Fruit fly (Drosophila melanogaster): ENCODE data around the gene LanA.

LanA gene

dm6 chr3L:6192822-6193555, 24.8 kb downstream of the LanA start, which contains the start of the genes Sf3b6 and Tnpo (continued):
- peak; percentile 59; the same call in 2 of the 3 replicates for TF ChIP-seq CG11093 (GFP tag; IDR thresholded peaks at IDR 0.05)
- peak; percentile 39 for TF ChIP-seq CG15073 (GFP tag; optimal IDR thresholded peaks at IDR 0.05)
- no peak for TF ChIP-seq CG16779 (GFP tag; IDR thresholded peaks at IDR 0.05)
- TF ChIP-seq Dip3 (GFP tag; optimal IDR thresholded peaks at IDR 0.05) = peak; percentile 77
- peak; percentile 36 for TF ChIP-seq CG34224 (GFP tag; IDR thresholded peaks at IDR 0.05; ENCODE audit: partially characterized antibody)
- no peak for TF ChIP-seq CG30020 (tag; optimal IDR thresholded peaks at IDR 0.05)
- TF ChIP-seq Spps (tag; optimal IDR thresholded peaks at IDR 0.05) = peak; percentile 48
- no peak for TF ChIP-seq cg (GFP tag; optimal IDR thresholded peaks at IDR 0.05)
- TF ChIP-seq nerfin-1 (tag; optimal IDR thresholded peaks at IDR 0.05) = peak; percentile 67
- peak; percentile 47 for TF ChIP-seq CG17802 (tag; optimal IDR thresholded peaks at IDR 0.05)
- TF ChIP-seq onecut (GFP tag; IDR thresholded peaks at IDR 0.05) = no peak
- no peak for TF ChIP-seq oc (tag; optimal IDR thresholded peaks at IDR 0.05)
- TF ChIP-seq CG31388 (GFP tag; optimal IDR thresholded peaks at IDR 0.05) = peak; percentile 49
- peak; percentile 31 for TF ChIP-seq slp2 (GFP tag; optimal IDR thresholded peaks at IDR 0.05)
- peak; percentile 47 for TF ChIP-seq CG7928 (GFP tag; optimal IDR thresholded peaks at IDR 0.05)
- peak; percentile 55 for TF ChIP-seq Atf-2 (GFP tag; optimal IDR thresholded peaks at IDR 0.05)
- TF ChIP-seq zfh1 (GFP tag; IDR thresholded peaks at IDR 0.05) = peak; percentile 77
- no peak for TF ChIP-seq aop (GFP tag; IDR thresholded peaks at IDR 0.05)
- TF ChIP-seq slbo (GFP tag; IDR thresholded peaks at IDR 0.05) = peak; percentile 92
- peak; percentile 86 for TF ChIP-seq esg (GFP tag; conservative IDR thresholded peaks at IDR 0.05)
- no peak for TF ChIP-seq Hey (tag; optimal IDR thresholded peaks at IDR 0.05)
- peak; percentile 43 to 78 for TF ChIP-seq tll (GFP tag; optimal IDR thresholded peaks at IDR 0.05)
- TF ChIP-seq dm (GFP tag; optimal IDR thresholded peaks at IDR 0.05) = peak; percentile 60
- no peak for TF ChIP-seq D19A (tag; optimal IDR thresholded peaks at IDR 0.05)
- no peak for TF ChIP-seq lov (optimal IDR thresholded peaks at IDR 0.05)
- TF ChIP-seq lov (GFP tag; IDR thresholded peaks at IDR 0.05) = peak; percentile 56; the same call in 1 of the 3 replicates
- no peak for TF ChIP-seq br (optimal IDR thresholded peaks at IDR 0.05)
- TF ChIP-seq btn (GFP tag; optimal IDR thresholded peaks at IDR 0.05) = no peak
- peak; percentile 99 for TF ChIP-seq CG9797 (GFP tag; optimal IDR thresholded peaks at IDR 0.05)
- peak; percentile 74 for TF ChIP-seq fd3F (GFP tag; optimal IDR thresholded peaks at IDR 0.05)
- peak; percentile 88 for TF ChIP-seq CG9215 (GFP tag; IDR thresholded peaks at IDR 0.05)
- peak; percentile 77 for TF ChIP-seq seq (GFP tag; IDR thresholded peaks at IDR 0.05)
- peak; percentile 77 for TF ChIP-seq HLH54F (GFP tag; optimal IDR thresholded peaks at IDR 0.05)
- peak; percentile 47 for TF ChIP-seq stwl (tag; optimal IDR thresholded peaks at IDR 0.05)
- TF ChIP-seq NC2β (GFP tag; optimal IDR thresholded peaks at IDR 0.05) = peak; percentile 58
- TF ChIP-seq tin (GFP tag; optimal IDR thresholded peaks at IDR 0.05) = peak; percentile 80
- peak; percentile 66 for TF ChIP-seq CG5245 (GFP tag; optimal IDR thresholded peaks at IDR 0.05)
- TF ChIP-seq CG4424 (GFP tag; optimal IDR thresholded peaks at IDR 0.05) = peak; percentile 89
- no peak for TF ChIP-seq jing (GFP tag; optimal IDR thresholded peaks at IDR 0.05)
- TF ChIP-seq CG8924 (tag; optimal IDR thresholded peaks at IDR 0.05) = peak; percentile 85
- TF ChIP-seq disco-r (GFP tag; optimal IDR thresholded peaks at IDR 0.05) = peak; percentile 33
- peak; percentile 42; the same call in 1 of the 2 replicates for TF ChIP-seq sens-2 (GFP tag; IDR thresholded peaks at IDR 0.05)
- TF ChIP-seq CG9609 (GFP tag; optimal IDR thresholded peaks at IDR 0.05) = peak; percentile 81
- TF ChIP-seq unc-4 (GFP tag; IDR thresholded peaks at IDR 0.05; ENCODE audit: partially characterized antibody) = peak; percentile 65
- peak; percentile 43; the same call in 1 of the 2 replicates for TF ChIP-seq toy (GFP tag; IDR thresholded peaks at IDR 0.05)
- no peak for TF ChIP-seq bigmax (GFP tag; optimal IDR thresholded peaks at IDR 0.05)
- TF ChIP-seq Med (GFP tag) = peak; percentile 84
- peak; percentile 62 for TF ChIP-seq tx (GFP tag; optimal IDR thresholded peaks at IDR 0.05)
- no peak for TF ChIP-seq CG8478 (optimal IDR thresholded peaks at IDR 0.05)
- TF ChIP-seq dati (GFP tag; IDR thresholded peaks at IDR 0.05) = no peak
- peak; percentile 58 for TF ChIP-seq Atf3 (GFP tag; optimal IDR thresholded peaks at IDR 0.05)
